Fruit fly (Drosophila melanogaster) whole organism, embryonic: ENCODE results near the gene CG15570.

Source experiments
- Asciz ChIP-seq: fragments of 200-800 bp; sonication (Bioruptor generic); optimal IDR thresholded peaks from 2 replicates; lab custom pipeline; 2017; ENCODE audit warnings: missing biosample characterization, mild to moderate bottlenecking, missing genetic modification characterization, missing genetic modification reagents
- CG10209 ChIP-seq: fragments of 200-800 bp; sonication (Bioruptor generic); optimal IDR thresholded peaks from 3 replicates; lab custom pipeline; 2017; ENCODE audit warnings: missing biosample characterization, mild to moderate bottlenecking, missing genetic modification characterization, missing genetic modification reagents
- CG10431 ChIP-seq: fragments of 200-800 bp; sonication (Bioruptor generic); optimal IDR thresholded peaks from 3 replicates; lab custom pipeline; 2018; ENCODE audit warnings: missing biosample characterization, mild to moderate bottlenecking, missing genetic modification characterization
- CG10979 ChIP-seq: fragments of 200-800 bp; sonication (Bioruptor generic); optimal IDR thresholded peaks from 2 replicates; lab custom pipeline; 2018; ENCODE audit warnings: missing biosample characterization, mild to moderate bottlenecking, missing genetic modification characterization, moderate library complexity
- CG11398 ChIP-seq: fragments of 200-800 bp; sonication (Bioruptor generic); optimal IDR thresholded peaks from 2 replicates; lab custom pipeline; 2016; ENCODE audit warnings: missing biosample characterization, missing genetic modification characterization
- CG11560 ChIP-seq: fragments of 200-800 bp; sonication (Bioruptor generic); IDR thresholded peaks from 3 replicates; pipeline ENCODE4 v1.3.6; 2022; ENCODE audit warnings: missing biosample characterization, missing genetic modification characterization
- CG12104 ChIP-seq: fragments of 200-800 bp; sonication (Bioruptor generic); optimal IDR thresholded peaks from 3 replicates; lab custom pipeline; 2016; ENCODE audit warnings: missing biosample characterization, missing genetic modification characterization
- CG12769 ChIP-seq: fragments of 200-800 bp; sonication (Bioruptor generic); optimal IDR thresholded peaks from 2 replicates; lab custom pipeline; 2019; ENCODE audit warnings: missing biosample characterization, mild to moderate bottlenecking, missing genetic modification characterization, moderate library complexity
- CG13287 ChIP-seq: fragments of 200-800 bp; sonication (Bioruptor generic); IDR thresholded peaks from 2 replicates; pipeline ENCODE4 v1.3.6; 2022; ENCODE audit warnings: missing biosample characterization, missing genetic modification characterization; ENCODE audit not compliant: partially characterized antibody
- CG13296 ChIP-seq: fragments of 200-800 bp; sonication (Bioruptor generic); optimal IDR thresholded peaks from 3 replicates; lab custom pipeline; 2018; ENCODE audit warnings: missing biosample characterization, mild to moderate bottlenecking, missing genetic modification characterization
- CG15514 ChIP-seq: fragments of 200-800 bp; sonication (Bioruptor generic); optimal IDR thresholded peaks from 3 replicates; lab custom pipeline; 2017; ENCODE audit warnings: missing biosample characterization, missing genetic modification characterization, mild to moderate bottlenecking, moderate library complexity, missing genetic modification reagents
- CG17361 ChIP-seq: fragments of 200-800 bp; sonication (Bioruptor generic); IDR thresholded peaks from 3 replicates; pipeline ENCODE4 v1.3.6; 2022; ENCODE audit warnings: missing biosample characterization, missing genetic modification characterization
- CG17829 ChIP-seq: fragments of 200-800 bp; optimal IDR thresholded peaks from 2 replicates; lab custom pipeline; 2019; ENCODE audit warnings: missing biosample characterization, mild to moderate bottlenecking, missing genetic modification characterization, moderate library complexity
- CG17912 ChIP-seq: fragments of 200-800 bp; sonication (Bioruptor generic); optimal IDR thresholded peaks from 2 replicates; lab custom pipeline; 2018; ENCODE audit warnings: missing biosample characterization, mild to moderate bottlenecking, missing genetic modification characterization
- CG2678 ChIP-seq: fragments of 200-800 bp; sonication (Bioruptor generic); optimal IDR thresholded peaks from 3 replicates; lab custom pipeline; 2019; ENCODE audit warnings: missing biosample characterization, mild to moderate bottlenecking, missing genetic modification characterization, moderate library complexity
- CG3065 ChIP-seq: fragments of 200-800 bp; sonication (Bioruptor generic); optimal IDR thresholded peaks from 2 replicates; lab custom pipeline; 2016; ENCODE audit warnings: missing biosample characterization, missing genetic modification characterization
- CG31224 ChIP-seq: fragments of 200-800 bp; sonication (Bioruptor generic); IDR thresholded peaks from 2 replicates; pipeline ENCODE4 v1.3.6; 2022; ENCODE audit warnings: missing biosample characterization, missing genetic modification characterization
- CG34224 ChIP-seq: fragments of 200-800 bp; sonication (Bioruptor generic); IDR thresholded peaks from 3 replicates; pipeline ENCODE4 v1.3.6; 2022; ENCODE audit warnings: missing biosample characterization, missing genetic modification characterization; ENCODE audit not compliant: partially characterized antibody
- CG43689 ChIP-seq: fragments of 200-800 bp; sonication (Bioruptor generic); IDR thresholded peaks from 2 replicates; pipeline ENCODE4 v1.3.6; 2022; ENCODE audit warnings: missing biosample characterization, missing genetic modification characterization
- CG4820 ChIP-seq: fragments of 200-800 bp; sonication (Bioruptor generic); optimal IDR thresholded peaks from 3 replicates; lab custom pipeline; 2016; ENCODE audit warnings: missing biosample characterization, missing genetic modification characterization
- CG5953 ChIP-seq: fragments of 200-800 bp; sonication (Bioruptor generic); IDR thresholded peaks from 2 replicates; pipeline ENCODE4 v1.3.6; 2022; ENCODE audit warnings: missing biosample characterization, missing genetic modification characterization
- CG8089 ChIP-seq: fragments of 200-800 bp; sonication (Bioruptor generic); optimal IDR thresholded peaks from 3 replicates; lab custom pipeline; 2016; ENCODE audit warnings: missing biosample characterization, missing genetic modification characterization
- CHES-1-like ChIP-seq: fragments of 200-800 bp; sonication (Bioruptor generic); optimal IDR thresholded peaks from 2 replicates; lab custom pipeline; 2016; ENCODE audit warnings: missing biosample characterization, missing genetic modification characterization
- Elba2 ChIP-seq: fragments of 200-800 bp; sonication (Bioruptor generic); optimal IDR thresholded peaks from 3 replicates; lab custom pipeline; 2016; ENCODE audit warnings: missing biosample characterization, missing genetic modification characterization
- Fer3 ChIP-seq: fragments of 200-800 bp; sonication (Bioruptor generic); optimal IDR thresholded peaks from 2 replicates; lab custom pipeline; 2018; ENCODE audit warnings: missing biosample characterization, mild to moderate bottlenecking, missing genetic modification characterization, moderate library complexity
- HHEX ChIP-seq: fragments of 200-800 bp; sonication (Bioruptor generic); optimal IDR thresholded peaks from 3 replicates; lab custom pipeline; 2017; ENCODE audit warnings: missing biosample characterization, mild to moderate bottlenecking, missing genetic modification characterization, missing genetic modification reagents
- HLH3B ChIP-seq: fragments of 200-800 bp; sonication (Bioruptor generic); IDR thresholded peaks from 2 replicates; pipeline ENCODE4 v1.3.6; 2022; ENCODE audit warnings: missing biosample characterization, missing genetic modification characterization
- Hr3 ChIP-seq: fragments of 200-800 bp; sonication (Bioruptor generic); optimal IDR thresholded peaks from 3 replicates; lab custom pipeline; 2016; ENCODE audit warnings: missing biosample characterization, missing genetic modification characterization
- Hsf ChIP-seq: fragments of 200-800 bp; sonication (Bioruptor generic); optimal IDR thresholded peaks from 3 replicates; lab custom pipeline; 2016; ENCODE audit warnings: missing biosample characterization, missing genetic modification characterization
- Myb ChIP-seq: fragments of 200-800 bp; sonication (Bioruptor generic); optimal IDR thresholded peaks from 2 replicates; lab custom pipeline; 2016; ENCODE audit warnings: missing biosample characterization, missing genetic modification characterization
- Neu2 ChIP-seq: fragments of 200-800 bp; sonication (Bioruptor generic); optimal IDR thresholded peaks from 3 replicates; lab custom pipeline; 2016; ENCODE audit warnings: missing biosample characterization, missing genetic modification characterization, borderline replicate concordance
- Spps ChIP-seq: fragments of 200-800 bp; sonication (Bioruptor generic); optimal IDR thresholded peaks from 2 replicates; lab custom pipeline; 2018; ENCODE audit warnings: missing biosample characterization, mild to moderate bottlenecking, missing genetic modification characterization
- ab ChIP-seq: fragments of 200-800 bp; sonication (Bioruptor generic); optimal IDR thresholded peaks from 2 replicates; lab custom pipeline; 2016; ENCODE audit warnings: missing biosample characterization, missing genetic modification characterization
- bigmax ChIP-seq: fragments of 200-800 bp; sonication (Bioruptor generic); optimal IDR thresholded peaks from 2 replicates; lab custom pipeline; 2018; ENCODE audit warnings: missing biosample characterization, mild to moderate bottlenecking, missing genetic modification characterization
- chinmo ChIP-seq: fragments of 200-800 bp; sonication (Bioruptor generic); IDR thresholded peaks from 4 replicates; pipeline ENCODE4 v1.3.6; 2022; ENCODE audit warnings: missing biosample characterization, missing genetic modification characterization; ENCODE audit not compliant: partially characterized antibody
- cwo ChIP-seq: fragments of 200-800 bp; sonication (Bioruptor generic); optimal IDR thresholded peaks from 3 replicates; lab custom pipeline; 2017; ENCODE audit warnings: missing biosample characterization, missing genetic modification characterization, mild to moderate bottlenecking, moderate library complexity, missing genetic modification reagents
- esg ChIP-seq: fragments of 200-800 bp; sonication (Bioruptor generic); conservative IDR thresholded peaks from 2 replicates; pipeline ENCODE4 v1.3.6; 2022; ENCODE audit warnings: missing biosample characterization, missing genetic modification characterization
- ham ChIP-seq: fragments of 200-800 bp; sonication (Bioruptor generic); IDR thresholded peaks from 2 replicates; pipeline ENCODE4 v1.3.6; 2022; ENCODE audit warnings: missing biosample characterization, missing genetic modification characterization
- jumu ChIP-seq: fragments of 200-800 bp; sonication (Bioruptor generic); optimal IDR thresholded peaks from 3 replicates; lab custom pipeline; 2016; ENCODE audit warnings: missing biosample characterization, missing genetic modification characterization
- maf-S ChIP-seq: fragments of 200-800 bp; sonication (Bioruptor generic); optimal IDR thresholded peaks from 2 replicates; lab custom pipeline; 2016; ENCODE audit warnings: missing biosample characterization, missing genetic modification characterization
- nerfin-2 ChIP-seq: fragments of 200-800 bp; sonication (Bioruptor generic); IDR thresholded peaks from 2 replicates; pipeline ENCODE4 v1.3.6; 2022; ENCODE audit warnings: missing biosample characterization, missing genetic modification characterization; ENCODE audit not compliant: partially characterized antibody
- peb ChIP-seq: fragments of 200-800 bp; sonication (Bioruptor generic); IDR thresholded peaks from 2 replicates; pipeline ENCODE4 v1.3.6; 2022; ENCODE audit warnings: missing biosample characterization, missing genetic modification characterization
- pum ChIP-seq: fragments of 200-800 bp; sonication (Bioruptor generic); optimal IDR thresholded peaks from 2 replicates; lab custom pipeline; 2016; ENCODE audit warnings: missing biosample characterization, missing genetic modification characterization
- run ChIP-seq: fragments of 200-800 bp; sonication (Bioruptor generic); optimal IDR thresholded peaks from 3 replicates; lab custom pipeline; 2018; ENCODE audit warnings: missing biosample characterization, mild to moderate bottlenecking, missing genetic modification characterization
- shn ChIP-seq: fragments of 200-800 bp; sonication (Bioruptor generic); optimal IDR thresholded peaks from 3 replicates; lab custom pipeline; 2016; ENCODE audit warnings: missing biosample characterization, missing genetic modification characterization
- slbo ChIP-seq: fragments of 200-800 bp; sonication (Bioruptor generic); IDR thresholded peaks from 2 replicates; pipeline ENCODE4 v1.3.6; 2022; ENCODE audit warnings: missing biosample characterization, missing genetic modification characterization
- tx ChIP-seq: fragments of 200-800 bp; sonication (Bioruptor generic); optimal IDR thresholded peaks from 2 replicates; lab custom pipeline; 2016; ENCODE audit warnings: missing biosample characterization, missing genetic modification characterization
- unpg ChIP-seq: fragments of 200-800 bp; sonication (Bioruptor generic); optimal IDR thresholded peaks from 3 replicates; lab custom pipeline; 2018; ENCODE audit warnings: missing biosample characterization, mild to moderate bottlenecking, missing genetic modification characterization, moderate library complexity
- usp ChIP-seq: fragments of >200 bp; optimal IDR thresholded peaks from 2 replicates; lab custom pipeline; 2017; ENCODE audit warnings: missing biosample characterization, missing genetic modification characterization
- vfl ChIP-seq: fragments of 200-800 bp; sonication (Bioruptor generic); optimal IDR thresholded peaks from 2 replicates; lab custom pipeline; 2016; ENCODE audit warnings: missing biosample characterization, missing genetic modification characterization
- zen2 ChIP-seq: fragments of 200-800 bp; sonication (Bioruptor generic); IDR thresholded peaks from 3 replicates; pipeline ENCODE4 v1.3.6; 2022; ENCODE audit warnings: missing biosample characterization, missing genetic modification characterization; ENCODE audit not compliant: partially characterized antibody
- zfh1 ChIP-seq: fragments of 200-800 bp; sonication (Bioruptor generic); IDR thresholded peaks from 3 replicates; pipeline ENCODE4 v1.3.6; 2022; ENCODE audit warnings: missing biosample characterization, missing genetic modification characterization

Gene CG15570

DNA sequence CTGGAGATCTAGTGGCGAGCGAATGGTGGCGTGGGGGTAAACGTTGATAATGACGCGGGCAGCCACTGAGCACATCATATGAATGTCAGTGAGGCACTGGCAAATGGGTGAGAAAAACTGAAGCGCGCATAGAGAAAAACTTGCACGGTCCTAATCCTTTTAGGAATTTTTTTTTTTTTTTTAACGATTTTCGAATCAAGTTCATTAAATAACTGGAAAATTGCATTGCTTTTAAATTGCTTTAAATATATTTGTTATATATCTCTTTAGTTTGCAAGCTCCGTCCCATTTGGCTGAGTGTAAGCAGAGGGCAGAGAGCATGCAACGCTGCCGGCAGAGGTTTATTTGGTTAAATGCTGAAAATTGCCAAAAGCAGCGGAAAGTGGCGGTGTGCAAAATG is 20.5 kb upstream of the CG15570 start (continued):
- TF ChIP-seq CG17912 (GFP tag; lab: Kevin White, UChicago) (no peak), Neu2 (GFP tag; lab: Kevin White, UChicago) (no peak), Asciz (GFP tag; lab: Kevin White, UChicago) (no peak), tx (GFP tag; lab: Kevin White, UChicago) (no peak), pum (GFP tag; lab: Kevin White, UChicago) (no peak), peb (GFP tag; lab: Robert Waterston, UW) (0 out of 2 replicates have a peak, but pooled peaks have one; percentile 25), CG17829 (peak; percentile 32), CG11560 (tag; lab: Robert Waterston, UW) (no peak), CG10431 (GFP tag; lab: Kevin White, UChicago) (no peak), CHES-1-like (GFP tag; lab: Kevin White, UChicago) (no peak), Myb (no peak), CG5953 (GFP tag; lab: Robert Waterston, UW) (no peak), vfl (GFP tag; lab: Kevin White, UChicago) (no peak), CG31224 (GFP tag; lab: Robert Waterston, UW) (no peak), ab (GFP tag; lab: Kevin White, UChicago) (no peak), shn (GFP tag; lab: Kevin White, UChicago) (no peak), CG43689 (GFP tag; lab: Robert Waterston, UW) (no peak), CG12769 (tag; lab: Kevin White, UChicago) (no peak), jumu (GFP tag; lab: Kevin White, UChicago) (no peak), CG10979 (tag; lab: Kevin White, UChicago) (peak; percentile 19), zfh1 (GFP tag; lab: Robert Waterston, UW) (peak; percentile 63; the same call in 2 of the 3 replicates), CG4820 (GFP tag; lab: Kevin White, UChicago) (peak; percentile 28), slbo (peak; percentile 41), CG11398 (GFP tag; lab: Kevin White, UChicago) (no peak), CG17361 (GFP tag; lab: Robert Waterston, UW) (no peak), CG15514 (no peak), chinmo (GFP tag; lab: Robert Waterston, UW) (no peak), bigmax (GFP tag; lab: Kevin White, UChicago) (no peak), ham (GFP tag; lab: Robert Waterston, UW) (no peak), esg (GFP tag; lab: Robert Waterston, UW) (no peak), CG10209 (GFP tag; lab: Kevin White, UChicago) (no peak), HHEX (GFP tag; lab: Kevin White, UChicago) (no peak), CG34224 (no peak), Hsf (GFP tag; lab: Kevin White, UChicago) (peak; percentile 0), Elba2 (GFP tag; lab: Kevin White, UChicago) (no peak), unpg (GFP tag; lab: Kevin White, UChicago) (peak; percentile 24), CG2678 (no peak), CG8089 (GFP tag; lab: Kevin White, UChicago) (no peak), CG12104 (GFP tag; lab: Kevin White, UChicago) (no peak), CG3065 (GFP tag; lab: Kevin White, UChicago) (no peak), Hr3 (no peak), Fer3 (tag; lab: Kevin White, UChicago) (no peak), run (no peak), Spps (tag; lab: Kevin White, UChicago) (no peak), CG13287 (GFP tag; lab: Robert Waterston, UW) (no peak), maf-S (GFP tag; lab: Kevin White, UChicago) (no peak), nerfin-2 (GFP tag; lab: Robert Waterston, UW) (no peak), CG13296 (no peak), usp (GFP tag; lab: Kevin White, UChicago) (no peak), HLH3B (GFP tag; lab: Robert Waterston, UW) (no peak), cwo (GFP tag; lab: Kevin White, UChicago) (no peak), zen2 (GFP tag; lab: Robert Waterston, UW) (no peak)
